Worm (Caenorhabditis elegans) whole organism, early embryonic: ENCODE results near the gene Y38F1A.4.

Source experiments
- F13C5.2 ChIP-seq: sonication (generic microtip); optimal IDR thresholded peaks from 2 replicates; lab custom pipeline; 2017; ENCODE audit warnings: mild to moderate bottlenecking, missing genetic modification characterization, inconsistent platforms, missing compliant biosample characterization
- aly-1 ChIP-seq: sonication (generic microtip); optimal IDR thresholded peaks from 2 replicates; lab custom pipeline; 2016; ENCODE audit warnings: missing genetic modification characterization, missing compliant biosample characterization
- ama-1 ChIP-seq: fragments of 150-350 bp; optimal IDR thresholded peaks from 2 replicates; lab custom pipeline; 2014
- ets-7 ChIP-seq: sonication (generic microtip); optimal IDR thresholded peaks from 2 replicates; lab custom pipeline; 2016; ENCODE audit warnings: missing genotype, missing genetic modification characterization, missing compliant biosample characterization
- flt-1 ChIP-seq: fragments of 200-800 bp; sonication (Bioruptor generic); IDR thresholded peaks from 2 replicates; pipeline ENCODE4 v1.3.6; 2022; ENCODE audit warnings: missing genetic modification characterization, missing compliant biosample characterization
- hmg-4 ChIP-seq: fragments of 200-800 bp; sonication (Bioruptor generic); optimal IDR thresholded peaks from 2 replicates; lab custom pipeline; 2018; ENCODE audit warnings: mild to moderate bottlenecking, missing genetic modification characterization, missing compliant biosample characterization
- hnd-1 ChIP-seq: sonication (generic microtip); optimal IDR thresholded peaks from 2 replicates; lab custom pipeline; 2016; ENCODE audit warnings: missing genetic modification characterization, missing compliant biosample characterization
- pes-1 ChIP-seq: fragments of 200-800 bp; sonication (Bioruptor generic); IDR thresholded peaks from 2 replicates; pipeline ENCODE4 v1.3.6; 2022; ENCODE audit warnings: missing genetic modification reagents, missing genetic modification characterization, missing compliant biosample characterization
- scrt-1 ChIP-seq: fragments of 200-800 bp; sonication (Bioruptor generic); IDR thresholded peaks from 2 replicates; pipeline ENCODE4 v1.3.6; 2022; ENCODE audit warnings: missing genetic modification characterization, missing compliant biosample characterization
- tra-4 ChIP-seq: sonication (generic microtip); optimal IDR thresholded peaks from 2 replicates; lab custom pipeline; 2017; ENCODE audit warnings: missing genetic modification characterization, missing compliant biosample characterization

DNA sequence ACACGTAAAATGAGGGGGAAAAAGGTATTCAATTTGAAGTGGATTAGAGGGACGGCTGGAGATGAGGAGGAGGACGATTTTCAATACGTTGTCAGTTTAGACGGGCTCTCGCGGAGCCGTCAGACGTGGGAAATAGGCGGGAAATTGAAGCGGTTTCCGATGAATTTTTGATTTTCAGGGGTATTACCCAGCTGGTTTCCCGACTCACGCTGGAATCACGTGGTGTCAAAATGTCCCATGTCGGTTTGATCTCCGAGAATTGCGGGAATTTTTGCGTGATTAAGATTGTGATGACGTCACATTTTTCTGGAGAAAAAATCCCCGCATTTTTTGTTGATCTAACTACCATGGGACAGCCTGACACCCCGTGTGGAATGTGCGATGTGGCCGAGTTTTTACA is 43.2 kb upstream of the Y38F1A.4 start:
- TF ChIP-seq ama-1 (lab: Kevin White, UChicago) (no peak), F13C5.2 (tag; lab: Kevin White, UChicago) (no peak), tra-4 (tag; lab: Kevin White, UChicago) (no peak), ets-7 (tag; lab: Kevin White, UChicago) (no peak), hmg-4 (GFP tag; lab: Kevin White, UChicago) (peak; percentile 7), flt-1 (GFP tag; lab: Robert Waterston, UW) (no peak), pes-1 (GFP tag; lab: Robert Waterston, UW) (no peak), hnd-1 (no peak), scrt-1 (no peak), aly-1 (tag; lab: Kevin White, UChicago) (no peak)
